Worm (Caenorhabditis elegans): ENCODE results near the gene nlp-71.

The nlp-71 gene

DNA sequence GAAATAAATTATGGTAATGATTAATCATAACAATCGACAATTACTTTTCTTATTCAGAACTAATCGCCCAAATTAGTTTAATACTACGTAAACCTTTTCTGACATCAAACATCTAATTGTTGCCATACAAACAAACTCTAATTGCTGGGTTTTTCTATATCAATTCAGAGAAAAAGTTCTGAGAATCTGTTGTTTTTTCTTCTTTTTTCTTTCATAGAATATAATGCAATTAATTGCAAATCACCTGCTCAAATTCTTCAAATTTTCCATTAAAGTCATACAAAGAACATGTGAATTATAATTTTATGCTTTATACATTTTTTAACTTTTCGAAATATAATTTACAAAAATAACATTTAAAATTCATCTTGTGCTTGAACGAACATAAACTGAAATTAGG lies 10.0 kb downstream of the nlp-71 start:
- TF ChIP-seq T20F7.1 (GFP tag; optimal IDR thresholded peaks at IDR 0.05) (no peak), saeg-2 (GFP tag; IDR thresholded peaks at IDR 0.05) (no peak), mep-1 (tag; optimal IDR thresholded peaks at IDR 0.05) (no peak), daf-12 (tag; optimal IDR thresholded peaks at IDR 0.05) (no peak), mxl-3 (GFP tag; optimal IDR thresholded peaks at IDR 0.05) (no peak), daf-19 (GFP tag; conservative IDR thresholded peaks at IDR 0.05) (no peak)

DNA sequence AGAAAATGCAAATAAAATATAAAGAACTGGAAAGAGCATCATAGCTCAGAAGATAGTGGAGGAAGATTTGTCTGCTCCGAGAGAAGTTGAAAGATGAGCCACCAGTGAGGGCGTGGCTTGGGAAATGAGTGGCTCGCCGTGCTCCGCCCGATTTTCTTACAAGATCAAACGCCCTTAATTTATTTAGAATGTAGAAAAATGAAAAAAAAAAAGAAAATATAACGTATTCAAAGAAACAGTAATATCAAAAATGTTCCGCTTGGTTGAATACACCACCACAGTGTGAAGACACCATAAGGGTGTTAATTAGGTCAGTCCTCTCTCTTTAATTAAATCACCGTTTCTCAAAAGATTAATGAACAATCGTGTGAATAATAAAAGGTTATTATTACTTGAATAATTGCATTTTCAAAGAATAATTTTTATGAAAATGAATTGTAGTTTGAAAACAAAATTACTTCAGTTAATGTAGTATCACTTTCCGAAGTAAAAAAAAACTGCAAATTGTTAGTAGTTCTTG lies 10.9 kb downstream of the nlp-71 start, which contains the start of gene sfrp-1:
sfrp-1 (minus strand) TSS at position 51 of the 520 bp plus-strand sequence.
- TF ChIP-seq lin-29 (GFP tag; IDR thresholded peaks at IDR 0.05) (no peak), ceh-44 (GFP tag; IDR thresholded peaks at IDR 0.05) (no peak), fos-1 (tag; optimal IDR thresholded peaks at IDR 0.05) (no peak), Y75B8A.6 (GFP tag; IDR thresholded peaks at IDR 0.05) (no peak)

DNA sequence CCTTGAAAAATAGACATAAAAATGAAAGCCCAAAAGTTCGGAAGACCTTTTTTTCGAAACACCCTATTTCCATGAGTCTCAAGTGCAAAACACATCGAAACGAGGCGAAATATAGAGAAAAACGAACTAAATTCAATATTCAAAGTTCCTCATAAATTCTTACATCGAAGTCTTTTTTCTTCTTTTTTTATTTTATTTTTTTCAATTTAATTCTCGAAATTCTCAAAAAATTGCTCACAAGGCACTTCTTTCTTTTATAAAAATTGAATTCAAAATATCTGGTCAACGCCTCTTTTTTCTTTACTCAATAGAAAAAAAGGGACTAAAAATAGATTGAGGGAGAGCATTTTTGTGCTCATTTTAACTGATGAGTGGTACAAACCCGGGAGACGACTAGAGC lies 18.2 kb downstream of the nlp-71 start:
- TF ChIP-seq fkh-10 (GFP tag; optimal IDR thresholded peaks at IDR 0.05), result peak; percentile 27
- no peak for TF ChIP-seq daf-12 (tag; optimal IDR thresholded peaks at IDR 0.05)

DNA sequence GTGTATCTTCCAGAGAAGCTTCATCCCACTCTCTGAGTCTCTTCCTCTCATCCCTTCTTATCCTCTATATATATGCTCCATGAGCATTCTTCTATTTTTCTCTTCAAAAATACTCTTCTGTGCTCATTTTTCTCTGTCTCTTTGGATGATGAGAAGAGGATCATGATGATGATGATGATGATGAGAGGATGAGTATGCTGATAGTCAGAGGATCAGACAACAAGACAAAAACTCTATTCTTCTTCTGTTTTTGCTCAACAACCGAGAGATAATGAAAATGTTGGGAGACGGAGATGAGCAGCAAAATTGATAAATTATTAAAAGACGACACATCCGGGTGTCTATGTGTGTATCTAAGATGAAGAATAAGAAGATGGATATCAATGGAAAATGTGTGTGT lies 20.1 kb downstream of the nlp-71 start:
- TF ChIP-seq hlh-30 (tag; optimal IDR thresholded peaks at IDR 0.05; ENCODE audit: insufficient read depth), result peak; percentile 4
- TF ChIP-seq ctbp-1 (GFP tag; IDR thresholded peaks at IDR 0.05), result 0 out of 2 replicates have a peak, but pooled peaks have one; percentile 20
- no peak for TF ChIP-seq vab-7 (GFP tag; IDR thresholded peaks at IDR 0.05)
- TF ChIP-seq daf-16 (GFP tag; optimal IDR thresholded peaks at IDR 0.05), result peak in 1 of 2 experiments; percentile 46
- TF ChIP-seq daf-16 (tag; optimal IDR thresholded peaks at IDR 0.05), result no peak
- TF ChIP-seq nhr-28 (tag; optimal IDR thresholded peaks at IDR 0.05), result no peak
- TF ChIP-seq unc-62 (GFP tag; optimal IDR thresholded peaks at IDR 0.05 in 1 of 2), result peak in 1 of 2 experiments; percentile 96
- TF ChIP-seq unc-62 (tag; optimal IDR thresholded peaks at IDR 0.05), result no peak
- no peak for TF ChIP-seq attf-4 (tag; optimal IDR thresholded peaks at IDR 0.05)
- peak; percentile 74 for TF ChIP-seq nhr-11 (tag; optimal IDR thresholded peaks at IDR 0.05)

DNA sequence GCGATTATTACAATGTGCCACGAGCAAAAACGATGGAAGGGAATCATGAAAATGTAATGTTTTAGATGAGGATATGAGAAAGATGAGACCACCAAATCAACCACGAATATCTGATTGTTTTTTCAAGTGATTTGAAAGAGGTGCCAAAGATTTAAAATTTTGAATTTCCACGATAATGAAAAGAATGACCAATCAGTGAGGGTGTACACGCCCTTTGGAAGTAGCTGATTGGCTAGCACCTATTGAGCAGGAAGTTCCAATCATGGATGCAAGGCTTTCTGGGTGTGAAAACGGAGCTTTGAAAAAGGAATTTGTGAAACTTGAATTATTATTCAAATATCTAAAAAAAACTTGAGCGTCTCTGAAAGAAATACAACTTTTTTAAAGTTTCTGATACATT lies 21.8 kb downstream of the nlp-71 start:
- TF ChIP-seq unc-62 (GFP tag; optimal IDR thresholded peaks at IDR 0.05 in 1 of 2), result peak in 1 of 2 experiments; percentile 15
- TF ChIP-seq unc-62 (tag; optimal IDR thresholded peaks at IDR 0.05), result no peak
- no peak for TF ChIP-seq lir-3 (tag; optimal IDR thresholded peaks at IDR 0.05)

DNA sequence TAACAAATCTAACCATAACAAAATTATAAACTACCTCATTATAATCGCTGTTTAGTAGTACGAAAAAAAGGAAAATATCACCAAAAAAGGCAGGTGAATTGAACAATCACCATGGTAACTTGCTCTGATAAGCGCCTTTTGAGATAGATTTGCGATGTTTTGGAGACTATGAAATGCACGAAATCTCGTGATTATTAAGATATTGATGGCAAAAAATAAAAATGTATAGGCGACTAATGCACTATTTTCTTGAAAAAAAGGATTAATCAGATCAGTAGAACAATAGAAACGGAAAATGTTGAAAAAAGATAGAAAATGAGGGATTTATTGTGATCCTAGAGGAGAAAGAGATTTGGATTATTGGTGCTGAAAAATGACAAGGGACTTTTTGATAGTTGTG lies 24.8 kb downstream of the nlp-71 start:
- TF ChIP-seq F10B5.3 (tag; optimal IDR thresholded peaks at IDR 0.05) (no peak), madf-9 (GFP tag; conservative IDR thresholded peaks at IDR 0.05) (no peak), dpl-1 (GFP tag; optimal IDR thresholded peaks at IDR 0.05) (no peak), snpc-4 (tag; optimal IDR thresholded peaks at IDR 0.05) (no peak), lim-7 (GFP tag; IDR thresholded peaks at IDR 0.05) (no peak)

DNA sequence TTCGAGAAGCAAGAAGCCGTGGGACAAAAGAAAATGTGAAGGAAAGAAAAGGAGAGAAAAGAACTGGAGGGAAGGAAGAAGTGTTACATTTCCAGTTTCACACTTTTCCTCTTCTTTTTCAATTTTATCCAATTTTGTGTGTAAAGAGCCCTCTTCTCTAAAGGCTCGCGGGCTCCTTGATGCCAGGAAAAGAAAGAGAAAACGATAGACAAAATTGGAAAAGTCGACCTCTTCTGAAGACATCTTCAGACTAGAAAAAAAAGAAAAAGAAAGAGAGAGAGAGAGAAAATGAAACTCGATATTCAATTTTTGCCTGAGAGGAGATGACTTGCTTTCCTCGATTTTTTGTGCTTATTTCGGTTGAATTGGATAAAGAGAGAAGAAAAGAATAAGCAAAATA lies 28.4 kb downstream of the nlp-71 start:
- TF ChIP-seq mes-2 (tag; optimal IDR thresholded peaks at IDR 0.05; ENCODE audit: poor library complexity, severe bottlenecking), result no peak
- peak; percentile 13; the same call in 1 of the 2 replicates for TF ChIP-seq ctbp-1 (GFP tag; IDR thresholded peaks at IDR 0.05)
- no peak for TF ChIP-seq Y5F2A.4 (GFP tag; optimal IDR thresholded peaks at IDR 0.05)
- no peak for TF ChIP-seq zag-1 (tag; optimal IDR thresholded peaks at IDR 0.05)
- no peak for TF ChIP-seq daf-16 (GFP tag; optimal IDR thresholded peaks at IDR 0.05)
- no peak for TF ChIP-seq daf-16 (tag; optimal IDR thresholded peaks at IDR 0.05)
- TF ChIP-seq arid-1 (GFP tag; conservative IDR thresholded peaks at IDR 0.05), result no peak
- TF ChIP-seq T20F7.1 (GFP tag; optimal IDR thresholded peaks at IDR 0.05), result no peak
- TF ChIP-seq spr-1 (tag; optimal IDR thresholded peaks at IDR 0.05), result no peak
- no peak for TF ChIP-seq Y75B8A.6 (GFP tag; IDR thresholded peaks at IDR 0.05)
- TF ChIP-seq ceh-44 (GFP tag; IDR thresholded peaks at IDR 0.05), result no peak
- peak; percentile 69 for TF ChIP-seq fkh-10 (GFP tag; optimal IDR thresholded peaks at IDR 0.05)
- TF ChIP-seq Y48G9A.11 (GFP tag; IDR thresholded peaks at IDR 0.05), result no peak
- TF ChIP-seq nhr-77 (tag; optimal IDR thresholded peaks at IDR 0.05), result no peak

Data from whole organism, L4 larva.